Fruit fly (Drosophila melanogaster) whole organism, pupa: ENCODE results near the gene CG32259.
A peak's percentile ranks its signal among the peaks of the same experiment; 100 is the strongest.

ENCODE experiments used
- CG10348 ChIP-seq: fragments of 200-800 bp; sonication (Bioruptor generic); IDR thresholded peaks from 2 replicates; pipeline ENCODE4 v1.3.6; 2022; ENCODE audit warnings: missing biosample characterization, missing genetic modification characterization
- CG12605 ChIP-seq: fragments of 200-800 bp; sonication (Bioruptor generic); IDR thresholded peaks from 2 replicates; pipeline ENCODE4 v1.3.6; 2022; ENCODE audit warnings: missing biosample characterization, missing genetic modification characterization
- CG13204 ChIP-seq: fragments of 200-800 bp; sonication (Bioruptor generic); optimal IDR thresholded peaks from 2 replicates; lab custom pipeline; 2018; ENCODE audit warnings: missing biosample characterization, mild to moderate bottlenecking, missing genetic modification characterization, moderate library complexity
- CG14655 ChIP-seq: fragments of 200-800 bp; sonication (Bioruptor generic); optimal IDR thresholded peaks from 3 replicates; lab custom pipeline; 2017; ENCODE audit warnings: mild to moderate bottlenecking, missing biosample characterization, missing genetic modification reagents, missing genetic modification characterization
- CG15710 ChIP-seq: fragments of 200-800 bp; sonication (Bioruptor generic); optimal IDR thresholded peaks from 2 replicates; lab custom pipeline; 2018; ENCODE audit warnings: missing biosample characterization, mild to moderate bottlenecking, missing genetic modification characterization, moderate library complexity
- CG17806 ChIP-seq: fragments of 200-800 bp; sonication (Bioruptor generic); optimal IDR thresholded peaks from 2 replicates; lab custom pipeline; 2018; ENCODE audit warnings: missing biosample characterization, mild to moderate bottlenecking, missing genetic modification characterization, moderate library complexity
- CG32121 ChIP-seq: fragments of 200-800 bp; sonication (Bioruptor generic); IDR thresholded peaks from 2 replicates; pipeline ENCODE4 v1.3.6; 2022; ENCODE audit warnings: missing biosample characterization, missing genetic modification characterization
- CG34367 ChIP-seq: fragments of 200-800 bp; sonication (Bioruptor generic); optimal IDR thresholded peaks from 2 replicates; lab custom pipeline; 2018; ENCODE audit warnings: missing biosample characterization, mild to moderate bottlenecking, missing genetic modification characterization
- CG4496 ChIP-seq: fragments of 200-800 bp; sonication (Bioruptor generic); IDR thresholded peaks from 3 replicates; pipeline ENCODE4 v1.3.6; 2022; ENCODE audit warnings: missing biosample characterization, missing genetic modification characterization
- CG8159 ChIP-seq: fragments of 200-800 bp; sonication (Bioruptor generic); optimal IDR thresholded peaks from 3 replicates; lab custom pipeline; 2018; ENCODE audit warnings: missing biosample characterization, mild to moderate bottlenecking, missing genetic modification characterization, moderate library complexity
- CG8301 ChIP-seq: fragments of 200-800 bp; sonication (Bioruptor generic); optimal IDR thresholded peaks from 2 replicates; lab custom pipeline; 2018; ENCODE audit warnings: missing biosample characterization, mild to moderate bottlenecking, missing genetic modification characterization
- CG9948 ChIP-seq: fragments of 200-800 bp; sonication (Bioruptor generic); optimal IDR thresholded peaks from 2 replicates; lab custom pipeline; 2018; ENCODE audit warnings: missing biosample characterization, mild to moderate bottlenecking, missing genetic modification characterization, moderate library complexity
- D1 ChIP-seq: fragments of 200-800 bp; sonication (Bioruptor generic); optimal IDR thresholded peaks from 2 replicates; lab custom pipeline; 2018; ENCODE audit warnings: missing biosample characterization, mild to moderate bottlenecking, missing genetic modification characterization, moderate library complexity
- EcR ChIP-seq: fragments of 200-800 bp; sonication (Bioruptor generic); optimal IDR thresholded peaks from 3 replicates; lab custom pipeline; 2019; ENCODE audit warnings: missing biosample characterization, missing genetic modification characterization, mild to moderate bottlenecking, moderate library complexity, missing genetic modification reagents
- Ets98B ChIP-seq: fragments of 200-800 bp; sonication (Bioruptor generic); IDR thresholded peaks from 2 replicates; pipeline ENCODE4 v1.3.6; 2022; ENCODE audit warnings: missing biosample characterization, missing genetic modification characterization
- Pif1A ChIP-seq: fragments of 200-800 bp; sonication (Bioruptor generic); optimal IDR thresholded peaks from 3 replicates; lab custom pipeline; 2016; ENCODE audit warnings: missing biosample characterization, missing genetic modification characterization
- Pif1B ChIP-seq: fragments of 200-800 bp; sonication (Bioruptor generic); optimal IDR thresholded peaks from 3 replicates; lab custom pipeline; 2016; ENCODE audit warnings: missing biosample characterization, missing genetic modification characterization
- Snoo ChIP-seq: fragments of 200-800 bp; sonication (Bioruptor generic); optimal IDR thresholded peaks from 3 replicates; lab custom pipeline; 2017; ENCODE audit warnings: missing biosample characterization, mild to moderate bottlenecking, missing genetic modification characterization, inconsistent platforms
- fd96Ca ChIP-seq: fragments of 200-800 bp; sonication (Bioruptor generic); IDR thresholded peaks from 3 replicates; pipeline ENCODE4 v1.3.6; 2022; ENCODE audit warnings: missing biosample characterization, missing genetic modification characterization
- gl ChIP-seq: fragments of 200-800 bp; sonication (Bioruptor generic); optimal IDR thresholded peaks from 2 replicates; lab custom pipeline; 2018; ENCODE audit warnings: missing biosample characterization, mild to moderate bottlenecking, missing genetic modification characterization
- rn ChIP-seq: fragments of 200-800 bp; sonication (Bioruptor generic); IDR thresholded peaks from 2 replicates; pipeline ENCODE4 v1.3.6; 2022; ENCODE audit warnings: missing biosample characterization, missing genetic modification characterization

CG32259 gene

dm6 chr3L:4108844-4109494 lies 39.8 kb downstream of the CG32259 start:
- peak; percentile 61 for TF ChIP-seq Ets98B (GFP tag; lab: Robert Waterston, UW)
- TF ChIP-seq CG32121 (GFP tag; lab: Robert Waterston, UW), result peak; percentile 48
- peak; percentile 81 for TF ChIP-seq Pif1A (GFP tag; lab: Kevin White, UChicago)
- TF ChIP-seq rn (GFP tag; lab: Robert Waterston, UW), result no peak
- no peak for TF ChIP-seq EcR (GFP tag; lab: Kevin White, UChicago)
- no peak for TF ChIP-seq CG10348
- peak; percentile 55; the same call in 1 of the 3 replicates for TF ChIP-seq fd96Ca (GFP tag; lab: Robert Waterston, UW)
- TF ChIP-seq D1 (tag; lab: Kevin White, UChicago), result no peak
- peak; percentile 41 for TF ChIP-seq Pif1B (GFP tag; lab: Kevin White, UChicago)
- TF ChIP-seq Snoo (tag; lab: Kevin White, UChicago), result peak; percentile 58
- TF ChIP-seq CG4496 (GFP tag; lab: Robert Waterston, UW), result peak; percentile 59; the same call in 1 of the 3 replicates
- TF ChIP-seq CG8159 (tag; lab: Kevin White, UChicago), result peak; percentile 66
- peak; percentile 63 for TF ChIP-seq CG9948 (tag; lab: Kevin White, UChicago)
- TF ChIP-seq gl (tag; lab: Kevin White, UChicago), result peak; percentile 15
- peak; percentile 39 for TF ChIP-seq CG13204 (GFP tag; lab: Kevin White, UChicago)
- peak; percentile 79 for TF ChIP-seq CG8301 (tag; lab: Kevin White, UChicago)
- peak; percentile 79 for TF ChIP-seq CG14655 (GFP tag; lab: Kevin White, UChicago)
- TF ChIP-seq CG12605 (GFP tag; lab: Robert Waterston, UW), result no peak
- peak; percentile 41 for TF ChIP-seq CG34367
- peak; percentile 31 for TF ChIP-seq CG17806 (tag; lab: Kevin White, UChicago)
- peak; percentile 69 for TF ChIP-seq CG15710

- no peak for TF ChIP-seq CG8159 (tag; lab: Kevin White, UChicago)
- peak; percentile 92 for TF ChIP-seq EcR (GFP tag; lab: Kevin White, UChicago)
These were observed 41.0 kb downstream of the CG32259 start for dm6 chr3L:4110212-4110611.

dm6 chr3L:4113998-4114397 lies 44.8 kb downstream of the CG32259 start:
- TF ChIP-seq CG15710 (no peak), fd96Ca (GFP tag; lab: Robert Waterston, UW) (no peak), rn (GFP tag; lab: Robert Waterston, UW) (no peak), EcR (GFP tag; lab: Kevin White, UChicago) (no peak), CG13204 (GFP tag; lab: Kevin White, UChicago) (no peak), gl (tag; lab: Kevin White, UChicago) (no peak), CG9948 (tag; lab: Kevin White, UChicago) (no peak), CG8159 (tag; lab: Kevin White, UChicago) (no peak), Pif1A (GFP tag; lab: Kevin White, UChicago) (no peak), Snoo (tag; lab: Kevin White, UChicago) (no peak), D1 (tag; lab: Kevin White, UChicago) (no peak), CG34367 (no peak), CG8301 (tag; lab: Kevin White, UChicago) (no peak), CG10348 (no peak), CG14655 (GFP tag; lab: Kevin White, UChicago) (no peak)
- TF ChIP-seq, all 21 proteins: peak for 0

- no peak for TF ChIP-seq CG8301 (tag; lab: Kevin White, UChicago)
- TF ChIP-seq CG13204 (GFP tag; lab: Kevin White, UChicago), result no peak
- TF ChIP-seq CG17806 (tag; lab: Kevin White, UChicago), result no peak
- no peak for TF ChIP-seq CG34367
- no peak for TF ChIP-seq CG9948 (tag; lab: Kevin White, UChicago)
- TF ChIP-seq CG4496 (GFP tag; lab: Robert Waterston, UW), result no peak
- no peak for TF ChIP-seq fd96Ca (GFP tag; lab: Robert Waterston, UW)
- no peak for TF ChIP-seq rn (GFP tag; lab: Robert Waterston, UW)
- TF ChIP-seq CG15710, result no peak
- no peak for TF ChIP-seq Snoo (tag; lab: Kevin White, UChicago)
- TF ChIP-seq CG14655 (GFP tag; lab: Kevin White, UChicago), result no peak
- TF ChIP-seq CG32121 (GFP tag; lab: Robert Waterston, UW), result no peak
- TF ChIP-seq Pif1B (GFP tag; lab: Kevin White, UChicago), result no peak
- TF ChIP-seq EcR (GFP tag; lab: Kevin White, UChicago), result no peak
- no peak for TF ChIP-seq Ets98B (GFP tag; lab: Robert Waterston, UW)
- no peak for TF ChIP-seq Pif1A (GFP tag; lab: Kevin White, UChicago)
- TF ChIP-seq CG8159 (tag; lab: Kevin White, UChicago), result no peak
These were observed 45.9 kb downstream of the CG32259 start for dm6 chr3L:4115107-4115506.

dm6 chr3L:4115701-4116100 lies 46.5 kb downstream of the CG32259 start:
- no peak for TF ChIP-seq CG9948 (tag; lab: Kevin White, UChicago)
- TF ChIP-seq CG4496 (GFP tag; lab: Robert Waterston, UW), result no peak
- no peak for TF ChIP-seq CG8159 (tag; lab: Kevin White, UChicago)
- TF ChIP-seq rn (GFP tag; lab: Robert Waterston, UW), result no peak
- no peak for TF ChIP-seq CG17806 (tag; lab: Kevin White, UChicago)
- TF ChIP-seq CG14655 (GFP tag; lab: Kevin White, UChicago), result no peak
- no peak for TF ChIP-seq CG10348
- TF ChIP-seq Pif1A (GFP tag; lab: Kevin White, UChicago), result no peak
- no peak for TF ChIP-seq CG15710
